Worm (Caenorhabditis elegans) whole organism, late embryonic: ENCODE data around the gene clec-37.

Experiments used
- F13H6.1 ChIP-seq: sonication (generic microtip); optimal IDR thresholded peaks from 2 replicates; lab custom pipeline; 2016; ENCODE audit warnings: missing genetic modification characterization, missing compliant biosample characterization
- Y22D7AL.16 ChIP-seq: sonication (generic microtip); optimal IDR thresholded peaks from 2 replicates; lab custom pipeline; 2016; ENCODE audit warnings: missing genetic modification characterization, missing compliant biosample characterization
- ama-1 ChIP-seq: fragments of 150-350 bp; optimal IDR thresholded peaks from 2 replicates; lab custom pipeline; 2014
- ceh-2 ChIP-seq: sonication (generic microtip); optimal IDR thresholded peaks from 2 replicates; lab custom pipeline; 2016; ENCODE audit warnings: missing genotype, missing genetic modification characterization, missing compliant biosample characterization
- ceh-45 ChIP-seq: fragments of 200-800 bp; sonication (Bioruptor generic); IDR thresholded peaks from 2 replicates; pipeline ENCODE4 v1.3.6; 2022; ENCODE audit warnings: missing genetic modification reagents, missing genetic modification characterization, missing compliant biosample characterization
- ceh-48 ChIP-seq: sonication (generic microtip); optimal IDR thresholded peaks from 2 replicates; lab custom pipeline; 2016; ENCODE audit warnings: missing genetic modification characterization, inconsistent platforms, missing compliant biosample characterization
- hlh-30 ChIP-seq: sonication (generic microtip); optimal IDR thresholded peaks from 2 replicates; lab custom pipeline; 2017; ENCODE audit warnings: antibody characterized with exemption, missing genetic modification characterization, missing compliant biosample characterization; ENCODE audit not compliant: insufficient read depth
- mec-3 ChIP-seq: sonication (generic microtip); optimal IDR thresholded peaks from 2 replicates; lab custom pipeline; 2016; ENCODE audit warnings: borderline replicate concordance, missing genetic modification characterization, missing compliant biosample characterization
- pat-9 ChIP-seq: fragments of 200-800 bp; sonication (Bioruptor generic); optimal IDR thresholded peaks from 2 replicates; lab custom pipeline; 2018; ENCODE audit warnings: mild to moderate bottlenecking, missing genetic modification characterization, moderate library complexity, missing compliant biosample characterization

ce11 chrV:16840283-16840682 lies 11.6 kb downstream of the clec-37 start:
- TF ChIP-seq hlh-30 (no peak), ama-1 (no peak), mec-3 (tag; lab: Kevin White, UChicago) (no peak), ceh-2 (tag; lab: Kevin White, UChicago) (no peak), Y22D7AL.16 (no peak), ceh-48 (tag; lab: Kevin White, UChicago) (no peak), ceh-45 (no peak), pat-9 (no peak), F13H6.1 (tag; lab: Kevin White, UChicago) (no peak)
